Worm (Caenorhabditis elegans): ENCODE results near the gene F26D11.12.

The F26D11.12 gene

ce11 chrV:7970519-7970918, 15.4 kb upstream of the F26D11.12 start:
- TF ChIP-seq nhr-41 (GFP tag; IDR thresholded peaks at IDR 0.05) (no peak), lin-39 (tag; optimal IDR thresholded peaks at IDR 0.05) (no peak), R02D3.7 (tag; optimal IDR thresholded peaks at IDR 0.05) (no peak), F37D6.2 (tag; optimal IDR thresholded peaks at IDR 0.05) (no peak), F44E2.7 (GFP tag; IDR thresholded peaks at IDR 0.05) (no peak), cey-2 (tag; optimal IDR thresholded peaks at IDR 0.05; ENCODE audit: borderline replicate concordance, insufficient read depth) (no peak), ztf-7 (tag; optimal IDR thresholded peaks at IDR 0.05) (no peak), nhr-48 (tag; optimal IDR thresholded peaks at IDR 0.05) (no peak), mdt-29 (GFP tag; IDR thresholded peaks at IDR 0.05) (no peak), daf-8 (GFP tag; IDR thresholded peaks at IDR 0.05) (no peak), ama-1 (optimal IDR thresholded peaks at IDR 0.05) (no peak)

ce11 chrV:7969107-7969506, 14.0 kb upstream of the F26D11.12 start, which contains the start of gene che-7:
Gene che-7 (minus strand): TSS chrV:7969207.
- TF ChIP-seq daf-12 (tag; optimal IDR thresholded peaks at IDR 0.05) = no peak

- TF ChIP-seq attf-4 (tag; optimal IDR thresholded peaks at IDR 0.05) (no peak), nhr-237 (tag; optimal IDR thresholded peaks at IDR 0.05) (no peak), zip-11 (GFP tag; IDR thresholded peaks at IDR 0.05) (no peak), ceh-28 (tag; optimal IDR thresholded peaks at IDR 0.05) (no peak), unc-62 (GFP tag; optimal IDR thresholded peaks at IDR 0.05 in 1 of 2) (peak in 1 of 2 experiments; percentile 96), unc-62 (tag; optimal IDR thresholded peaks at IDR 0.05) (no peak), nhr-48 (tag; optimal IDR thresholded peaks at IDR 0.05) (no peak), ceh-20 (GFP tag; IDR thresholded peaks at IDR 0.05) (no peak)
Measured at ce11 chrV:7964429-7964828, 9.3 kb upstream of the F26D11.12 start.

ce11 chrV:7958740-7959320, 3.7 kb upstream of the F26D11.12 start, which contains the start of the genes clec-217 and F26D11.2:
Gene clec-217 (minus strand): TSS chrV:7958840.
Gene F26D11.2 (plus strand): TSS chrV:7959270.
- TF ChIP-seq nhr-10 (tag; optimal IDR thresholded peaks at IDR 0.05) = no peak
- TF ChIP-seq nhr-48 (tag; optimal IDR thresholded peaks at IDR 0.05) = no peak
- TF ChIP-seq nhr-77 (tag; optimal IDR thresholded peaks at IDR 0.05) = no peak
- TF ChIP-seq mes-2 (tag; optimal IDR thresholded peaks at IDR 0.05; ENCODE audit: poor library complexity, severe bottlenecking) = no peak
- no peak for TF ChIP-seq madf-5 (GFP tag; IDR thresholded peaks at IDR 0.05)
- TF ChIP-seq aly-2 (tag; optimal IDR thresholded peaks at IDR 0.05) = no peak
- TF ChIP-seq T26A8.4 (GFP tag; IDR thresholded peaks at IDR 0.05) = no peak
- TF ChIP-seq ceh-44 (GFP tag; IDR thresholded peaks at IDR 0.05) = no peak
- no peak for TF ChIP-seq arid-1 (GFP tag; conservative IDR thresholded peaks at IDR 0.05)

- peak; percentile 24 for TF ChIP-seq aha-1 (tag)
- no peak for TF ChIP-seq lir-3 (tag; optimal IDR thresholded peaks at IDR 0.05)
- TF ChIP-seq mxl-3 (GFP tag; optimal IDR thresholded peaks at IDR 0.05) = no peak
- TF ChIP-seq ceh-82 (tag; optimal IDR thresholded peaks at IDR 0.05) = no peak
- TF ChIP-seq mdt-29 (GFP tag; IDR thresholded peaks at IDR 0.05) = no peak
- no peak for TF ChIP-seq R02D3.7 (tag; optimal IDR thresholded peaks at IDR 0.05)
- no peak for TF ChIP-seq hlh-11 (tag; optimal IDR thresholded peaks at IDR 0.05)
- no peak for TF ChIP-seq daf-16 (GFP tag; optimal IDR thresholded peaks at IDR 0.05)
- peak; percentile 80 for TF ChIP-seq daf-16 (tag; optimal IDR thresholded peaks at IDR 0.05)
- no peak for TF ChIP-seq nhr-41 (GFP tag; IDR thresholded peaks at IDR 0.05)
- TF ChIP-seq zfp-2 (tag; optimal IDR thresholded peaks at IDR 0.05) = no peak
Measured at ce11 chrV:7956218-7956617, 1.1 kb upstream of the F26D11.12 start, which contains the start of gene pals-34. Gene pals-34 (minus strand): TSS chrV:7956497.

Measured in whole organism, L4 larva.